Fruit fly (Drosophila melanogaster): Measurements from ENCODE around the gene Cubn.

Cubn gene

DNA sequence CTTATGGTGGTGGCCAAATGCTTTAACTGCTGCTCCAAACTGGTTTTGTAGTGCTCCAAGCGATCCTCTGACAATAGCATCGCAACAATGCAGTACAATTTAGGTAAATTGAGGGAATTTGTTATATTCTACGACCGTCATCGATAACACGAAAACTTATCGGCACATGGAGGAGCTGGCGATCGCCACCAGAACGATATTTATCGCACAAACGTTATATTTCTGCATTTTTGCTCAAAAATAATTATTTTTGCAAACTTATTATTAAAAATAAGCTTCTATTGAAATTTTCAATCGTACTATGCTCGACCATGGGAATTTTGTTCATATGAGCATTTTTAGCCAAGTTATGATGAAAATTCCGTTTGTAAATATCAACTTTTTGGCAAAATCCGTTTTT lies 14.7 kb downstream of the Cubn start, which contains the start of gene CG15317:
CG15317 (minus strand) TSS at position 148 of the 400 bp plus-strand sequence.
- TF ChIP-seq Eip75B (GFP tag; optimal IDR thresholded peaks at IDR 0.05), result no peak
- no peak for TF ChIP-seq Sox102F (GFP tag; optimal IDR thresholded peaks at IDR 0.05)
- no peak for TF ChIP-seq dac (GFP tag; optimal IDR thresholded peaks at IDR 0.05)
- no peak for TF ChIP-seq CG4318 (GFP tag; optimal IDR thresholded peaks at IDR 0.05)
- TF ChIP-seq CG16779 (tag; optimal IDR thresholded peaks at IDR 0.05), result no peak
- no peak for TF ChIP-seq svp (GFP tag)
- no peak for TF ChIP-seq CG6854 (GFP tag; optimal IDR thresholded peaks at IDR 0.05)
- no peak for TF ChIP-seq CG32006 (GFP tag; optimal IDR thresholded peaks at IDR 0.05)
- TF ChIP-seq CG7368 (GFP tag; optimal IDR thresholded peaks at IDR 0.05), result no peak
- no peak for TF ChIP-seq Sox14 (GFP tag; optimal IDR thresholded peaks at IDR 0.05)
- no peak for TF ChIP-seq Ets21C (GFP tag; optimal IDR thresholded peaks at IDR 0.05)
- no peak for TF ChIP-seq fd59A (GFP tag; optimal IDR thresholded peaks at IDR 0.05)
- TF ChIP-seq salr (GFP tag; optimal IDR thresholded peaks at IDR 0.05), result no peak
- no peak for TF ChIP-seq CG34406 (GFP tag; optimal IDR thresholded peaks at IDR 0.05)
- TF ChIP-seq ss (GFP tag; optimal IDR thresholded peaks at IDR 0.05), result no peak
- no peak for TF ChIP-seq CG8319 (GFP tag; optimal IDR thresholded peaks at IDR 0.05)
- no peak for TF ChIP-seq fkh (GFP tag; optimal IDR thresholded peaks at IDR 0.05)
- TF ChIP-seq CG11902 (GFP tag; optimal IDR thresholded peaks at IDR 0.05), result no peak
- no peak for TF ChIP-seq CG11762 (GFP tag; optimal IDR thresholded peaks at IDR 0.05; ENCODE audit: insufficient read depth)

- TF ChIP-seq OdsH (GFP tag; optimal IDR thresholded peaks at IDR 0.05) (peak; percentile 74), Eip93F (GFP tag; optimal IDR thresholded peaks at IDR 0.05) (no peak), pdm3 (GFP tag; optimal IDR thresholded peaks at IDR 0.05) (no peak), CG6276 (GFP tag; optimal IDR thresholded peaks at IDR 0.05) (no peak), esn (GFP tag; optimal IDR thresholded peaks at IDR 0.05) (peak; percentile 87), CG1621 (tag; optimal IDR thresholded peaks at IDR 0.05) (peak; percentile 67), CG6792 (GFP tag; optimal IDR thresholded peaks at IDR 0.05) (peak; percentile 63), Ets21C (GFP tag; optimal IDR thresholded peaks at IDR 0.05) (peak; percentile 35), fd85E (GFP tag; optimal IDR thresholded peaks at IDR 0.05) (peak; percentile 9), CG11902 (GFP tag; optimal IDR thresholded peaks at IDR 0.05) (peak; percentile 58), Hr39 (GFP tag; optimal IDR thresholded peaks at IDR 0.05) (peak; percentile 76), fd59A (GFP tag; optimal IDR thresholded peaks at IDR 0.05) (peak; percentile 72), Eip75B (GFP tag; optimal IDR thresholded peaks at IDR 0.05) (peak; percentile 69), svp (GFP tag) (no peak), ss (GFP tag; optimal IDR thresholded peaks at IDR 0.05) (peak; percentile 85 to 91), CG3032 (tag; optimal IDR thresholded peaks at IDR 0.05) (peak; percentile 56), CG6808 (GFP tag; optimal IDR thresholded peaks at IDR 0.05) (peak; percentile 75), CG3919 (GFP tag; optimal IDR thresholded peaks at IDR 0.05) (peak; percentile 88), CG32006 (GFP tag; optimal IDR thresholded peaks at IDR 0.05) (peak; percentile 47), achi (GFP tag; optimal IDR thresholded peaks at IDR 0.05) (peak; percentile 49), Lpt (GFP tag; optimal IDR thresholded peaks at IDR 0.05) (peak; percentile 5), CG11762 (GFP tag; optimal IDR thresholded peaks at IDR 0.05; ENCODE audit: insufficient read depth) (peak; percentile 47), CG6854 (GFP tag; optimal IDR thresholded peaks at IDR 0.05) (peak; percentile 96), CG9139 (GFP tag; optimal IDR thresholded peaks at IDR 0.05) (peak; percentile 83), CG6163 (GFP tag; IDR thresholded peaks at IDR 0.05) (peak; percentile 92), Hr4 (GFP tag; optimal IDR thresholded peaks at IDR 0.05) (peak; percentile 1), CG10669 (GFP tag; optimal IDR thresholded peaks at IDR 0.05) (peak; percentile 79), CG10631 (GFP tag; optimal IDR thresholded peaks at IDR 0.05) (peak; percentile 54), Eip78C (GFP tag) (peak; percentile 90), acj6 (GFP tag; optimal IDR thresholded peaks at IDR 0.05) (peak; percentile 69), CG8632 (GFP tag; optimal IDR thresholded peaks at IDR 0.05) (peak; percentile 63), Blimp-1 (GFP tag; optimal IDR thresholded peaks at IDR 0.05) (peak; percentile 66), CG31627 (GFP tag; optimal IDR thresholded peaks at IDR 0.05) (peak; percentile 82), Smox (GFP tag; optimal IDR thresholded peaks at IDR 0.05) (peak; percentile 62), Sox102F (GFP tag; optimal IDR thresholded peaks at IDR 0.05) (peak; percentile 83), CG4318 (GFP tag; optimal IDR thresholded peaks at IDR 0.05) (no peak), dac (GFP tag; optimal IDR thresholded peaks at IDR 0.05) (peak; percentile 61), topi (GFP tag; optimal IDR thresholded peaks at IDR 0.05) (peak; percentile 89), net (GFP tag; optimal IDR thresholded peaks at IDR 0.05) (peak; percentile 80), dsx (GFP tag; optimal IDR thresholded peaks at IDR 0.05; ENCODE audit: poor library complexity, severe bottlenecking) (peak; percentile 47), CG8119 (GFP tag; IDR thresholded peaks at IDR 0.05) (peak; percentile 47; the same call in 2 of the 3 replicates), fkh (GFP tag; optimal IDR thresholded peaks at IDR 0.05) (no peak)
Observed at dm6 chrX:9554346-9554808, 16.7 kb downstream of the Cubn start, which contains the start of gene RpS28b. Gene RpS28b, plus strand, starts transcription at chrX:9554623.
